Fruit fly (Drosophila melanogaster) whole organism: ENCODE measurements around the gene CG34453.

Experiments used
- Dll ChIP-seq: fragments of >200 bp; optimal IDR thresholded peaks from 2 replicates; lab custom pipeline; 2017
- EcR ChIP-seq, 2 experiments: fragments of >200 bp; optimal IDR thresholded peaks; 2 replicates each; lab custom pipeline; 2017; ENCODE audit warnings: missing biosample characterization in 2 of 2, missing genetic modification characterization in 2 of 2, missing genetic modification reagents in 2 of 2

dm6 chr3L:205723-206284 is 27.3 kb downstream of the CG34453 start, which contains the start of the genes Gk1 and CG13876:
- TF ChIP-seq Dll, result no peak
- TF ChIP-seq EcR (GFP tag; optimal IDR thresholded peaks at IDR 0.05; lab: Kevin White, UChicago), result no peak
